Fruit fly (Drosophila melanogaster): ENCODE data around the gene Raf.

dm6 chrX:2262511-2262910 lies 32.8 kb upstream of the Raf start, which contains the start of the genes temp and CG3071:
- TF ChIP-seq CTCF (optimal IDR thresholded peaks at IDR 0.05) (no peak), CG8478 (optimal IDR thresholded peaks at IDR 0.05) (no peak)

All from S2 (cell line).